Fruit fly (Drosophila melanogaster) whole organism, embryonic: Measurements from ENCODE around the gene dsf.

Experiments
- CG10654 ChIP-seq: fragments of 200-800 bp; sonication (Bioruptor generic); optimal IDR thresholded peaks from 2 replicates; lab custom pipeline; 2016; ENCODE audit warnings: missing biosample characterization, missing genetic modification characterization
- CG12104 ChIP-seq: fragments of 200-800 bp; sonication (Bioruptor generic); optimal IDR thresholded peaks from 3 replicates; lab custom pipeline; 2016; ENCODE audit warnings: missing biosample characterization, missing genetic modification characterization
- CG15269 ChIP-seq: fragments of 200-800 bp; sonication (Bioruptor generic); optimal IDR thresholded peaks from 2 replicates; lab custom pipeline; 2018; ENCODE audit warnings: missing biosample characterization, mild to moderate bottlenecking, missing genetic modification characterization, moderate library complexity
- CG16815 ChIP-seq: fragments of 200-800 bp; sonication (Bioruptor generic); optimal IDR thresholded peaks from 3 replicates; lab custom pipeline; 2017; ENCODE audit warnings: missing biosample characterization, mild to moderate bottlenecking, missing genetic modification characterization
- CG17359 ChIP-seq: fragments of 200-800 bp; sonication (Bioruptor generic); optimal IDR thresholded peaks from 3 replicates; lab custom pipeline; 2018; ENCODE audit warnings: missing biosample characterization, mild to moderate bottlenecking, missing genetic modification characterization, moderate library complexity
- CG17361 ChIP-seq: fragments of 200-800 bp; sonication (Bioruptor generic); IDR thresholded peaks from 3 replicates; pipeline ENCODE4 v1.3.6; 2022; ENCODE audit warnings: missing biosample characterization, missing genetic modification characterization
- CG17829 ChIP-seq: fragments of 200-800 bp; optimal IDR thresholded peaks from 2 replicates; lab custom pipeline; 2019; ENCODE audit warnings: missing biosample characterization, mild to moderate bottlenecking, missing genetic modification characterization, moderate library complexity
- CG1832 ChIP-seq: fragments of 200-800 bp; sonication (Bioruptor generic); optimal IDR thresholded peaks from 2 replicates; lab custom pipeline; 2017; ENCODE audit warnings: missing biosample characterization, mild to moderate bottlenecking, missing genetic modification characterization, inconsistent platforms
- CG31441 ChIP-seq: fragments of 200-800 bp; sonication (Bioruptor generic); IDR thresholded peaks from 2 replicates; pipeline ENCODE4 v1.3.6; 2022; ENCODE audit warnings: missing biosample characterization, missing genetic modification characterization
- CG33213 ChIP-seq: fragments of 200-800 bp; sonication (Bioruptor generic); optimal IDR thresholded peaks from 3 replicates; lab custom pipeline; 2016; ENCODE audit warnings: missing biosample characterization, missing genetic modification characterization
- CG4424 ChIP-seq: fragments of 200-800 bp; sonication (Bioruptor generic); optimal IDR thresholded peaks from 3 replicates; lab custom pipeline; 2016; ENCODE audit warnings: missing biosample characterization, missing genetic modification characterization
- CG4730 ChIP-seq: fragments of 200-800 bp; sonication (Bioruptor generic); IDR thresholded peaks from 2 replicates; pipeline ENCODE4 v1.3.6; 2022; ENCODE audit warnings: missing biosample characterization, missing genetic modification characterization
- CG6791 ChIP-seq: fragments of 200-800 bp; sonication (Bioruptor generic); IDR thresholded peaks from 3 replicates; pipeline ENCODE4 v1.3.6; 2022; ENCODE audit warnings: missing biosample characterization, missing genetic modification characterization; ENCODE audit not compliant: partially characterized antibody
- CG7963 ChIP-seq: fragments of 200-800 bp; sonication (Bioruptor generic); IDR thresholded peaks from 3 replicates; pipeline ENCODE4 v1.3.6; 2022; ENCODE audit warnings: missing biosample characterization, missing genetic modification characterization; ENCODE audit not compliant: partially characterized antibody
- CG8765 ChIP-seq: fragments of 200-800 bp; sonication (Bioruptor generic); IDR thresholded peaks from 2 replicates; pipeline ENCODE4 v1.3.6; 2022; ENCODE audit warnings: missing biosample characterization, missing genetic modification characterization
- CG8924 ChIP-seq: fragments of 200-800 bp; optimal IDR thresholded peaks from 3 replicates; lab custom pipeline; 2019; ENCODE audit warnings: missing biosample characterization, mild to moderate bottlenecking, missing genetic modification characterization, moderate library complexity
- CoRest ChIP-seq: fragments of 200-800 bp; sonication (Bioruptor generic); optimal IDR thresholded peaks from 3 replicates; lab custom pipeline; 2018; ENCODE audit warnings: missing biosample characterization, mild to moderate bottlenecking, missing genetic modification characterization, moderate library complexity
- Dad ChIP-seq: fragments of 200-800 bp; sonication (Bioruptor generic); optimal IDR thresholded peaks from 3 replicates; lab custom pipeline; 2016; ENCODE audit warnings: missing biosample characterization, missing genetic modification characterization
- Dfd ChIP-seq, 2 experiments: fragments of >200 bp; optimal IDR thresholded peaks; 2 replicates each; lab custom pipeline; 2017; ENCODE audit warnings: missing biosample characterization in 2 of 2, missing genetic modification characterization in 2 of 2
- Doc2 ChIP-seq: fragments of 200-800 bp; sonication (Bioruptor generic); IDR thresholded peaks from 2 replicates; pipeline ENCODE4 v1.3.6; 2022; ENCODE audit warnings: missing biosample characterization, missing genetic modification characterization
- Doc3 ChIP-seq: fragments of 200-800 bp; sonication (Bioruptor generic); IDR thresholded peaks from 3 replicates; pipeline ENCODE4 v1.3.6; 2022; ENCODE audit warnings: missing biosample characterization, missing genetic modification characterization; ENCODE audit not compliant: partially characterized antibody
- Hr39 ChIP-seq: fragments of >200 bp; optimal IDR thresholded peaks from 2 replicates; lab custom pipeline; 2017
- Lhr ChIP-seq: fragments of 200-800 bp; sonication (Bioruptor generic); optimal IDR thresholded peaks from 3 replicates; lab custom pipeline; 2017; ENCODE audit warnings: mild to moderate bottlenecking, missing biosample characterization, missing genetic modification reagents, missing genetic modification characterization
- Lim3 ChIP-seq: fragments of 200-800 bp; sonication (Bioruptor generic); IDR thresholded peaks from 2 replicates; pipeline ENCODE4 v1.3.6; 2022; ENCODE audit warnings: missing biosample characterization, missing genetic modification characterization
- Rx ChIP-seq: fragments of 200-800 bp; sonication (Bioruptor generic); IDR thresholded peaks from 2 replicates; pipeline ENCODE4 v1.3.6; 2022; ENCODE audit warnings: missing biosample characterization, missing genetic modification characterization
- Side ChIP-seq: fragments of 200-800 bp; sonication (Bioruptor generic); optimal IDR thresholded peaks from 2 replicates; lab custom pipeline; 2016; ENCODE audit warnings: missing biosample characterization, missing genetic modification characterization
- Spps ChIP-seq: fragments of 200-800 bp; sonication (Bioruptor generic); optimal IDR thresholded peaks from 2 replicates; lab custom pipeline; 2018; ENCODE audit warnings: missing biosample characterization, mild to moderate bottlenecking, missing genetic modification characterization
- Xbp1 ChIP-seq: fragments of 200-800 bp; sonication (Bioruptor generic); optimal IDR thresholded peaks from 3 replicates; lab custom pipeline; 2016; ENCODE audit warnings: missing biosample characterization, mild to moderate bottlenecking, missing genetic modification characterization
- ap ChIP-seq: fragments of 200-800 bp; sonication (Bioruptor generic); IDR thresholded peaks from 2 replicates; pipeline ENCODE4 v1.3.6; 2022; ENCODE audit warnings: missing biosample characterization, missing genetic modification characterization
- bsh ChIP-seq, 2 experiments: fragments of 200-800 bp; sonication (Bioruptor generic); optimal IDR thresholded peaks; 2 replicates each; lab custom pipeline; 2017 to 2018; ENCODE audit warnings: mild to moderate bottlenecking in 2 of 2, missing biosample characterization in 2 of 2, missing genetic modification characterization in 2 of 2, moderate library complexity in 1 of 2
- caup ChIP-seq: fragments of 200-800 bp; sonication (Bioruptor generic); optimal IDR thresholded peaks from 3 replicates; lab custom pipeline; 2017; ENCODE audit warnings: missing biosample characterization, mild to moderate bottlenecking, missing genetic modification characterization, moderate library complexity; ENCODE audit not compliant: severe bottlenecking
- cg ChIP-seq: fragments of 200-800 bp; sonication (Bioruptor generic); optimal IDR thresholded peaks from 3 replicates; lab custom pipeline; 2019; ENCODE audit warnings: missing biosample characterization, mild to moderate bottlenecking, missing genetic modification characterization, moderate library complexity
- chn ChIP-seq: fragments of 200-800 bp; sonication (Bioruptor generic); optimal IDR thresholded peaks from 2 replicates; lab custom pipeline; 2016; ENCODE audit warnings: missing biosample characterization, missing genetic modification characterization
- ci ChIP-seq: fragments of 200-800 bp; sonication (Bioruptor generic); IDR thresholded peaks from 3 replicates; pipeline ENCODE4 v1.3.6; 2022; ENCODE audit warnings: missing biosample characterization, missing genetic modification characterization
- crc ChIP-seq: fragments of 200-800 bp; sonication (Bioruptor generic); optimal IDR thresholded peaks from 2 replicates; lab custom pipeline; 2016; ENCODE audit warnings: missing biosample characterization, missing genetic modification characterization
- dm ChIP-seq: fragments of 200-800 bp; sonication (Bioruptor generic); optimal IDR thresholded peaks from 3 replicates; lab custom pipeline; 2016; ENCODE audit warnings: missing biosample characterization, missing genetic modification characterization
- ewg ChIP-seq: fragments of 200-800 bp; sonication (Bioruptor generic); optimal IDR thresholded peaks from 3 replicates; lab custom pipeline; 2017; ENCODE audit warnings: mild to moderate bottlenecking, missing biosample characterization, missing genetic modification reagents, missing genetic modification characterization
- kay ChIP-seq: fragments of 200-800 bp; sonication (Bioruptor generic); optimal IDR thresholded peaks from 2 replicates; lab custom pipeline; 2016; ENCODE audit warnings: missing biosample characterization, missing genetic modification characterization
- lbe ChIP-seq: fragments of 200-800 bp; sonication (Bioruptor generic); optimal IDR thresholded peaks from 2 replicates; lab custom pipeline; 2016; ENCODE audit warnings: missing biosample characterization, mild to moderate bottlenecking, missing genetic modification characterization
- mirr ChIP-seq: fragments of 200-800 bp; sonication (Bioruptor generic); optimal IDR thresholded peaks from 3 replicates; lab custom pipeline; 2018; ENCODE audit warnings: missing biosample characterization, mild to moderate bottlenecking, missing genetic modification characterization
- phol ChIP-seq: fragments of 200-800 bp; sonication (Bioruptor generic); optimal IDR thresholded peaks from 3 replicates; lab custom pipeline; 2018; ENCODE audit warnings: missing biosample characterization, mild to moderate bottlenecking, missing genetic modification characterization, moderate library complexity
- pum ChIP-seq: fragments of 200-800 bp; sonication (Bioruptor generic); optimal IDR thresholded peaks from 2 replicates; lab custom pipeline; 2016; ENCODE audit warnings: missing biosample characterization, missing genetic modification characterization
- row ChIP-seq: fragments of 200-800 bp; sonication (Bioruptor generic); IDR thresholded peaks from 3 replicates; pipeline ENCODE4 v1.3.6; 2022; ENCODE audit warnings: missing biosample characterization, missing genetic modification characterization
- run ChIP-seq: fragments of 200-800 bp; sonication (Bioruptor generic); optimal IDR thresholded peaks from 3 replicates; lab custom pipeline; 2018; ENCODE audit warnings: missing biosample characterization, mild to moderate bottlenecking, missing genetic modification characterization
- seq ChIP-seq: fragments of 200-800 bp; sonication (Bioruptor generic); IDR thresholded peaks from 2 replicates; pipeline ENCODE4 v1.3.6; 2022; ENCODE audit warnings: missing biosample characterization, missing genetic modification characterization
- sob ChIP-seq: fragments of 200-800 bp; sonication (Bioruptor generic); IDR thresholded peaks from 2 replicates; pipeline ENCODE4 v1.3.6; 2022; ENCODE audit warnings: missing biosample characterization, missing genetic modification characterization
- sr ChIP-seq: fragments of 200-800 bp; sonication (Bioruptor generic); IDR thresholded peaks from 3 replicates; pipeline ENCODE4 v1.3.6; 2022; ENCODE audit warnings: missing biosample characterization, missing genetic modification characterization
- tna ChIP-seq: fragments of 200-800 bp; sonication (Bioruptor generic); IDR thresholded peaks from 2 replicates; pipeline ENCODE4 v1.3.6; 2022; ENCODE audit warnings: missing biosample characterization, missing genetic modification characterization; ENCODE audit not compliant: partially characterized antibody
- tup ChIP-seq: fragments of 200-800 bp; sonication (Bioruptor generic); optimal IDR thresholded peaks from 2 replicates; lab custom pipeline; 2016; ENCODE audit warnings: missing biosample characterization, mild to moderate bottlenecking, missing genetic modification characterization, moderate library complexity
- usp ChIP-seq: fragments of >200 bp; optimal IDR thresholded peaks from 2 replicates; lab custom pipeline; 2017; ENCODE audit warnings: missing biosample characterization, missing genetic modification characterization

The dsf gene

DNA sequence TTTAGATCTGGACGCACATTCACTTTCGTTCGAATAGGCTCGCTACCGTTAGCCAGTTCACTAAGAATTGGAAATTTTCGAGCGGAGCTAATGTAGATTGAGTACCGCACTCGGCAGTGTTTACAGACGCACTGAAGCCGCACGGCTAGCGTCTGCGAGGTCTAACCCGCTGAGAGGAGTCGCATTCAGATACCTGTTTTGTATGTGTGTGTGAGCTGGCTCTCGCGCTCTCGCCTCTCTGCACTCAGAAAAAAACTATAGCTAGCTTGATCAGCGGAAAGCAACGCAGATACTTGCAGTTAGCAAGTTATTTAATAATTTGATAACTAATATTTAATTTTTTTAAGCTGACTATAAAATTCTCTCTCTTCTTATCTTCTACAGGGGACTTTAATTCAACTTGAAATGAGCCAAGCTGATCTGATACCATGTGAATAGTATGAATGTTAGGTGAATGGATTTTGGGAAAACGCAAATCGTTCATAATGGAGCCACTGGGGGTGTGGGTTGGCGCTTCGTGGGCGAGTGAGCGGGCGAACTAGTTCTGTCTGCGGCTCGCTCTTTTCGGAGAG is 46.3 kb upstream of the dsf start, which contains the start of gene rau (continued):
- TF ChIP-seq CG16815 (GFP tag; lab: Kevin White, UChicago) (peak; percentile 58), ewg (peak; percentile 60), Rx (peak; percentile 44; the same call in 1 of the 2 replicates), Doc2 (GFP tag; lab: Robert Waterston, UW) (no peak), run (tag; lab: Kevin White, UChicago) (peak; percentile 45), sob (peak; percentile 66), Spps (tag; lab: Kevin White, UChicago) (peak; percentile 66), CG10654 (peak; percentile 65), CG4730 (GFP tag; lab: Robert Waterston, UW) (peak; percentile 49; the same call in 1 of the 2 replicates), row (GFP tag; lab: Robert Waterston, UW) (peak; percentile 91), caup (GFP tag; lab: Kevin White, UChicago) (peak; percentile 56), CG1832 (no peak), dm (GFP tag; lab: Kevin White, UChicago) (peak; percentile 3), CG17829 (peak; percentile 83), CG4424 (GFP tag; lab: Kevin White, UChicago) (peak; percentile 75), Dfd (GFP tag; optimal IDR thresholded peaks at IDR 0.05; lab: Kevin White, UChicago) (no peak), bsh (GFP tag; optimal IDR thresholded peaks at IDR 0.05; lab: Kevin White, UChicago) (peak; percentile 32 to 62), tna (GFP tag; lab: Robert Waterston, UW) (no peak), CG8924 (peak; percentile 84), Side (no peak), chn (GFP tag; lab: Kevin White, UChicago) (peak; percentile 79), CG8765 (GFP tag; lab: Robert Waterston, UW) (no peak; the same call in 1 of the 2 replicates), crc (no peak), pum (GFP tag; lab: Kevin White, UChicago) (no peak), CG6791 (GFP tag; lab: Robert Waterston, UW) (no peak), CG7963 (GFP tag; lab: Robert Waterston, UW) (0 out of 3 replicates have a peak, but pooled peaks have one; percentile 40), cg (GFP tag; lab: Kevin White, UChicago) (peak; percentile 92), Lhr (GFP tag; lab: Kevin White, UChicago) (peak; percentile 40), lbe (peak; percentile 38), Lim3 (no peak), Hr39 (lab: Kevin White, UChicago) (no peak), CG15269 (peak; percentile 72), Doc3 (GFP tag; lab: Robert Waterston, UW) (no peak), seq (GFP tag; lab: Robert Waterston, UW) (no peak; the same call in 1 of the 2 replicates), usp (GFP tag; lab: Kevin White, UChicago) (no peak), CG17361 (GFP tag; lab: Robert Waterston, UW) (peak; percentile 83), CG17359 (peak; percentile 74), CoRest (tag; lab: Kevin White, UChicago) (peak; percentile 73), tup (peak; percentile 23), ci (peak; percentile 77), CG33213 (GFP tag; lab: Kevin White, UChicago) (no peak), sr (peak; percentile 90), kay (GFP tag; lab: Kevin White, UChicago) (peak; percentile 33), CG31441 (GFP tag; lab: Robert Waterston, UW) (peak; percentile 83), CG12104 (GFP tag; lab: Kevin White, UChicago) (peak; percentile 41), ap (GFP tag; lab: Robert Waterston, UW) (peak; percentile 37; the same call in 1 of the 2 replicates), Dad (GFP tag; lab: Kevin White, UChicago) (no peak), mirr (GFP tag; lab: Kevin White, UChicago) (no peak), phol (peak; percentile 77), Xbp1 (GFP tag; lab: Kevin White, UChicago) (peak; percentile 50)
